Fruit fly (Drosophila melanogaster) whole organism, embryonic: ENCODE data around the gene ssp3.

Experiments
- Adf1 ChIP-seq: fragments of 200-800 bp; sonication (Bioruptor generic); IDR thresholded peaks from 2 replicates; pipeline ENCODE4 v1.3.6; 2022; ENCODE audit warnings: missing biosample characterization, missing genetic modification characterization
- CG11560 ChIP-seq: fragments of 200-800 bp; sonication (Bioruptor generic); IDR thresholded peaks from 3 replicates; pipeline ENCODE4 v1.3.6; 2022; ENCODE audit warnings: missing biosample characterization, missing genetic modification characterization
- CG12391 ChIP-seq: fragments of 200-800 bp; sonication (Bioruptor generic); optimal IDR thresholded peaks from 3 replicates; lab custom pipeline; 2018; ENCODE audit warnings: missing biosample characterization, mild to moderate bottlenecking, missing genetic modification characterization, moderate library complexity
- CG13775 ChIP-seq: fragments of 200-800 bp; sonication (Bioruptor generic); optimal IDR thresholded peaks from 3 replicates; lab custom pipeline; 2017; ENCODE audit warnings: missing biosample characterization, mild to moderate bottlenecking, missing genetic modification characterization
- CG16813 ChIP-seq: fragments of 200-800 bp; sonication (Bioruptor generic); IDR thresholded peaks from 3 replicates; pipeline ENCODE4 v1.3.6; 2022; ENCODE audit warnings: missing biosample characterization, missing genetic modification characterization; ENCODE audit not compliant: partially characterized antibody
- CG16815 ChIP-seq: fragments of 200-800 bp; sonication (Bioruptor generic); optimal IDR thresholded peaks from 3 replicates; lab custom pipeline; 2017; ENCODE audit warnings: missing biosample characterization, mild to moderate bottlenecking, missing genetic modification characterization
- CG17612 ChIP-seq: fragments of 200-800 bp; sonication (Bioruptor generic); IDR thresholded peaks from 2 replicates; pipeline ENCODE4 v1.3.6; 2022; ENCODE audit warnings: missing biosample characterization, missing genetic modification characterization
- CG2678 ChIP-seq: fragments of 200-800 bp; sonication (Bioruptor generic); optimal IDR thresholded peaks from 3 replicates; lab custom pipeline; 2019; ENCODE audit warnings: missing biosample characterization, mild to moderate bottlenecking, missing genetic modification characterization, moderate library complexity
- CG3065 ChIP-seq: fragments of 200-800 bp; sonication (Bioruptor generic); optimal IDR thresholded peaks from 2 replicates; lab custom pipeline; 2016; ENCODE audit warnings: missing biosample characterization, missing genetic modification characterization
- CG32532 ChIP-seq: fragments of 200-800 bp; sonication (Bioruptor generic); IDR thresholded peaks from 2 replicates; pipeline ENCODE4 v1.3.6; 2022; ENCODE audit warnings: missing biosample characterization, missing genetic modification characterization
- CG3995 ChIP-seq: fragments of 200-800 bp; sonication (Bioruptor generic); optimal IDR thresholded peaks from 3 replicates; lab custom pipeline; 2016; ENCODE audit warnings: missing biosample characterization, missing genetic modification characterization
- CG7271 ChIP-seq: fragments of 200-800 bp; sonication (Bioruptor generic); optimal IDR thresholded peaks from 2 replicates; lab custom pipeline; 2018; ENCODE audit warnings: missing biosample characterization, mild to moderate bottlenecking, missing genetic modification characterization, moderate library complexity
- CG8089 ChIP-seq: fragments of 200-800 bp; sonication (Bioruptor generic); optimal IDR thresholded peaks from 3 replicates; lab custom pipeline; 2016; ENCODE audit warnings: missing biosample characterization, missing genetic modification characterization
- CG8281 ChIP-seq: fragments of 200-800 bp; sonication (Bioruptor generic); optimal IDR thresholded peaks from 2 replicates; lab custom pipeline; 2018; ENCODE audit warnings: missing biosample characterization, mild to moderate bottlenecking, missing genetic modification characterization, moderate library complexity
- D ChIP-seq, 2 experiments: fragments of 200-800 bp in 1 of 2; fragments of >200 bp in 1 of 2; sonication (Bioruptor generic) in 1 of 2; optimal IDR thresholded peaks; 2 replicates in 1 of 2; 3 replicates in 1 of 2; lab custom pipeline; 2017; ENCODE audit warnings: mild to moderate bottlenecking in 1 of 2, missing biosample characterization in 1 of 2, missing genetic modification characterization in 1 of 2, missing genetic modification reagents in 1 of 2
- Dad ChIP-seq: fragments of 200-800 bp; sonication (Bioruptor generic); optimal IDR thresholded peaks from 3 replicates; lab custom pipeline; 2016; ENCODE audit warnings: missing biosample characterization, missing genetic modification characterization
- Dfd ChIP-seq, 2 experiments: fragments of >200 bp; optimal IDR thresholded peaks; 2 replicates each; lab custom pipeline; 2017; ENCODE audit warnings: missing biosample characterization in 2 of 2, missing genetic modification characterization in 2 of 2
- E2f1 ChIP-seq: fragments of 200-800 bp; sonication (Bioruptor generic); IDR thresholded peaks from 2 replicates; pipeline ENCODE4 v1.3.6; 2022; ENCODE audit warnings: missing biosample characterization, missing genetic modification characterization
- HLHmδ ChIP-seq: fragments of 200-800 bp; sonication (Bioruptor generic); optimal IDR thresholded peaks from 2 replicates; lab custom pipeline; 2018; ENCODE audit warnings: missing biosample characterization, mild to moderate bottlenecking, missing genetic modification characterization, moderate library complexity
- HmgZ ChIP-seq: fragments of 200-800 bp; sonication (Bioruptor generic); optimal IDR thresholded peaks from 2 replicates; lab custom pipeline; 2018; ENCODE audit warnings: missing biosample characterization, mild to moderate bottlenecking, missing genetic modification characterization
- Hr3 ChIP-seq: fragments of 200-800 bp; sonication (Bioruptor generic); optimal IDR thresholded peaks from 3 replicates; lab custom pipeline; 2016; ENCODE audit warnings: missing biosample characterization, missing genetic modification characterization
- Lpt ChIP-seq: fragments of >200 bp; optimal IDR thresholded peaks from 2 replicates; lab custom pipeline; 2018; ENCODE audit warnings: missing biosample characterization, missing genetic modification characterization
- MTF-1 ChIP-seq: fragments of 200-800 bp; sonication (Bioruptor generic); optimal IDR thresholded peaks from 2 replicates; lab custom pipeline; 2018; ENCODE audit warnings: missing biosample characterization, mild to moderate bottlenecking, missing genetic modification characterization, borderline replicate concordance
- NC2β ChIP-seq: fragments of 200-800 bp; sonication (Bioruptor generic); optimal IDR thresholded peaks from 2 replicates; lab custom pipeline; 2016; ENCODE audit warnings: missing biosample characterization, missing genetic modification characterization
- Oaz ChIP-seq: fragments of 200-800 bp; sonication (Bioruptor generic); IDR thresholded peaks from 2 replicates; pipeline ENCODE4 v1.3.6; 2022; ENCODE audit warnings: missing biosample characterization, missing genetic modification characterization
- Oli ChIP-seq: fragments of 200-800 bp; sonication (Bioruptor generic); optimal IDR thresholded peaks from 2 replicates; lab custom pipeline; 2018; ENCODE audit warnings: missing biosample characterization, mild to moderate bottlenecking, missing genetic modification characterization, moderate library complexity
- Poxn ChIP-seq: fragments of 200-800 bp; sonication (Bioruptor generic); IDR thresholded peaks from 2 replicates; pipeline ENCODE4 v1.3.6; 2022; ENCODE audit warnings: missing biosample characterization, missing genetic modification characterization
- Sin3A ChIP-seq: fragments of >200 bp; optimal IDR thresholded peaks from 2 replicates; lab custom pipeline; 2018
- Sox102F ChIP-seq: fragments of 200-800 bp; sonication (Bioruptor generic); optimal IDR thresholded peaks from 2 replicates; lab custom pipeline; 2018; ENCODE audit warnings: missing biosample characterization, mild to moderate bottlenecking, missing genetic modification characterization, moderate library complexity
- Stat92E ChIP-seq, 3 experiments: fragments of >200 bp in 2 of 3; fragments of 200-800 bp in 1 of 3; sonication (Bioruptor generic) in 1 of 3; optimal IDR thresholded peaks; 2 replicates each; lab custom pipeline; 2017 to 2019; ENCODE audit warnings: missing biosample characterization in 3 of 3, missing genetic modification characterization in 3 of 3, mild to moderate bottlenecking in 1 of 3, moderate library complexity in 1 of 3
- ara ChIP-seq: fragments of 200-800 bp; sonication (Bioruptor generic); IDR thresholded peaks from 2 replicates; pipeline ENCODE4 v1.3.6; 2022; ENCODE audit warnings: missing biosample characterization, missing genetic modification characterization
- corto ChIP-seq: fragments of 200-800 bp; sonication (Bioruptor generic); optimal IDR thresholded peaks from 2 replicates; lab custom pipeline; 2016; ENCODE audit warnings: missing biosample characterization, mild to moderate bottlenecking, missing genetic modification characterization, moderate library complexity
- eyg ChIP-seq: fragments of 200-800 bp; sonication (Bioruptor generic); optimal IDR thresholded peaks from 3 replicates; lab custom pipeline; 2016; ENCODE audit warnings: missing biosample characterization, missing genetic modification characterization
- fd3F ChIP-seq: fragments of 200-800 bp; sonication (Bioruptor generic); optimal IDR thresholded peaks from 2 replicates; lab custom pipeline; 2018; ENCODE audit warnings: missing biosample characterization, mild to moderate bottlenecking, missing genetic modification characterization, moderate library complexity
- gro ChIP-seq: fragments of 200-800 bp; sonication (Bioruptor generic); optimal IDR thresholded peaks from 2 replicates; lab custom pipeline; 2016; ENCODE audit warnings: missing biosample characterization, missing genetic modification characterization
- jigr1 ChIP-seq: fragments of 200-800 bp; sonication (Bioruptor generic); IDR thresholded peaks from 3 replicates; pipeline ENCODE4 v1.3.6; 2022; ENCODE audit warnings: missing biosample characterization, missing genetic modification characterization
- maf-S ChIP-seq: fragments of 200-800 bp; sonication (Bioruptor generic); optimal IDR thresholded peaks from 2 replicates; lab custom pipeline; 2016; ENCODE audit warnings: missing biosample characterization, missing genetic modification characterization
- odd ChIP-seq: fragments of 200-800 bp; sonication (Bioruptor generic); optimal IDR thresholded peaks from 2 replicates; lab custom pipeline; 2017; ENCODE audit warnings: missing biosample characterization, mild to moderate bottlenecking, missing genetic modification characterization
- pum ChIP-seq: fragments of 200-800 bp; sonication (Bioruptor generic); optimal IDR thresholded peaks from 2 replicates; lab custom pipeline; 2016; ENCODE audit warnings: missing biosample characterization, missing genetic modification characterization
- sc ChIP-seq, 3 experiments: fragments of >200 bp in 2 of 3; fragments of 200-800 bp in 1 of 3; sonication (Bioruptor generic) in 1 of 3; optimal IDR thresholded peaks; 2 replicates in 2 of 3; 3 replicates in 1 of 3; lab custom pipeline; 2017; ENCODE audit warnings: mild to moderate bottlenecking in 1 of 3, missing biosample characterization in 1 of 3, missing genetic modification characterization in 1 of 3, missing genetic modification reagents in 1 of 3
- schlank ChIP-seq: fragments of 200-800 bp; sonication (Bioruptor generic); optimal IDR thresholded peaks from 2 replicates; lab custom pipeline; 2018; ENCODE audit warnings: missing biosample characterization, mild to moderate bottlenecking, missing genetic modification characterization
- sd ChIP-seq: fragments of 200-800 bp; sonication (Bioruptor generic); optimal IDR thresholded peaks from 3 replicates; lab custom pipeline; 2018; ENCODE audit warnings: missing biosample characterization, mild to moderate bottlenecking, missing genetic modification characterization, moderate library complexity
- so ChIP-seq: fragments of 200-800 bp; sonication (Bioruptor generic); IDR thresholded peaks from 3 replicates; pipeline ENCODE4 v1.3.6; 2022; ENCODE audit warnings: missing biosample characterization, missing genetic modification characterization
- tll ChIP-seq, 2 experiments: fragments of 200-800 bp in 1 of 2; fragments of >200 bp in 1 of 2; sonication (Bioruptor generic) in 1 of 2; optimal IDR thresholded peaks; 2 replicates each; lab custom pipeline; 2017 to 2019; ENCODE audit warnings: missing biosample characterization in 2 of 2, missing genetic modification characterization in 2 of 2, mild to moderate bottlenecking in 1 of 2, moderate library complexity in 1 of 2
- usp ChIP-seq: fragments of >200 bp; optimal IDR thresholded peaks from 2 replicates; lab custom pipeline; 2017; ENCODE audit warnings: missing biosample characterization, missing genetic modification characterization

Gene ssp3

DNA sequence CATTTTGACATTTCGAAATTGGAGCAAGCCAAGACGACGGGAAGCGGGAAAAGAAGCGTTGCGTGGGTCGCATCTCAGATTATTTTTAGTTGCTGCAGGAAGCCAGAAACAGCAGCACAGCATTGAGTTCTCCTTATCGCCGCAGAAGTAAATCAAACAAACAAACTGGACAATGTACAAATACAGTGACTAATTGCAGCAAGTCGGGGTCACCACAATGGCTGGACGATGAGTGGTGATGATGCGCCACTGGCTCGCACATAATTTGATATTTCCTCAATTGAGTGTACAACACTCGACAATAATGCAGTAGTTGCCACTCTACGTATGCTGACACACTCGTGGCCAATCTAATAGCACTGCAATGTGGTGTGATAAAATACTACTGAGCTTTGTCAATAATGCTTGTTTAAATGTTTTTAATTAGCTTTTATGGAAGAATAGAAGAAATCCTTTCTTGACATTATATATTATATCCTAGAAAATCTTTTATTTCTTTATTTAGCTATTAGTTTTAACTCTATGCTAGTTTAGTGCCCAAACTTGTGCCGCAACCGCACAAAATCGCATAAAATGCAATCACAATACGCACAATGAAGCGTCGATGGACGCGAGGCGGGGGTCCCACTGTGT, 38.3 kb upstream of the ssp3 start (continued):
- TF ChIP-seq tll (GFP tag; optimal IDR thresholded peaks at IDR 0.05; lab: Kevin White, UChicago) (no peak), fd3F (GFP tag; lab: Kevin White, UChicago) (no peak), Adf1 (GFP tag; lab: Robert Waterston, UW) (no peak), Poxn (GFP tag; lab: Robert Waterston, UW) (no peak), CG3065 (GFP tag; lab: Kevin White, UChicago) (no peak), CG13775 (no peak), odd (GFP tag; lab: Kevin White, UChicago) (no peak), Lpt (GFP tag; lab: Kevin White, UChicago) (no peak), D (optimal IDR thresholded peaks at IDR 0.05; lab: Kevin White, UChicago) (no peak), D (GFP tag; optimal IDR thresholded peaks at IDR 0.05; lab: Kevin White, UChicago) (peak; percentile 61), pum (GFP tag; lab: Kevin White, UChicago) (no peak), schlank (tag; lab: Kevin White, UChicago) (no peak), usp (GFP tag; lab: Kevin White, UChicago) (no peak), CG8281 (tag; lab: Kevin White, UChicago) (no peak), CG2678 (tag; lab: Kevin White, UChicago) (peak; percentile 42), CG17612 (GFP tag; lab: Robert Waterston, UW) (no peak), sd (no peak), CG12391 (peak; percentile 35), HmgZ (tag; lab: Kevin White, UChicago) (no peak), NC2β (no peak), Oaz (GFP tag; lab: Robert Waterston, UW) (no peak), Dad (GFP tag; lab: Kevin White, UChicago) (no peak), maf-S (GFP tag; lab: Kevin White, UChicago) (no peak), eyg (GFP tag; lab: Kevin White, UChicago) (no peak), Oli (tag; lab: Kevin White, UChicago) (peak; percentile 39), E2f1 (no peak), HLHmδ (no peak), Sin3A (lab: Kevin White, UChicago) (no peak), jigr1 (GFP tag; lab: Robert Waterston, UW) (no peak), CG16813 (GFP tag; lab: Robert Waterston, UW) (no peak), CG16815 (GFP tag; lab: Kevin White, UChicago) (peak; percentile 0), CG7271 (tag; lab: Kevin White, UChicago) (no peak), gro (no peak), corto (GFP tag; lab: Kevin White, UChicago) (no peak), Sox102F (GFP tag; lab: Kevin White, UChicago) (peak; percentile 69), MTF-1 (GFP tag; lab: Kevin White, UChicago) (no peak), CG3995 (no peak), Dfd (GFP tag; optimal IDR thresholded peaks at IDR 0.05; lab: Kevin White, UChicago) (no peak), CG32532 (GFP tag; lab: Robert Waterston, UW) (no peak), so (no peak), sc (optimal IDR thresholded peaks at IDR 0.05; lab: Kevin White, UChicago) (no peak), sc (GFP tag; optimal IDR thresholded peaks at IDR 0.05; lab: Kevin White, UChicago) (no peak), Stat92E (GFP tag; optimal IDR thresholded peaks at IDR 0.05; lab: Kevin White, UChicago) (no peak), ara (GFP tag; lab: Robert Waterston, UW) (peak; percentile 69; the same call in 1 of the 2 replicates), CG11560 (tag; lab: Robert Waterston, UW) (no peak), Hr3 (peak; percentile 11), CG8089 (no peak)
